Fruit fly (Drosophila melanogaster): Measurements from ENCODE around the gene bero.

DNA sequence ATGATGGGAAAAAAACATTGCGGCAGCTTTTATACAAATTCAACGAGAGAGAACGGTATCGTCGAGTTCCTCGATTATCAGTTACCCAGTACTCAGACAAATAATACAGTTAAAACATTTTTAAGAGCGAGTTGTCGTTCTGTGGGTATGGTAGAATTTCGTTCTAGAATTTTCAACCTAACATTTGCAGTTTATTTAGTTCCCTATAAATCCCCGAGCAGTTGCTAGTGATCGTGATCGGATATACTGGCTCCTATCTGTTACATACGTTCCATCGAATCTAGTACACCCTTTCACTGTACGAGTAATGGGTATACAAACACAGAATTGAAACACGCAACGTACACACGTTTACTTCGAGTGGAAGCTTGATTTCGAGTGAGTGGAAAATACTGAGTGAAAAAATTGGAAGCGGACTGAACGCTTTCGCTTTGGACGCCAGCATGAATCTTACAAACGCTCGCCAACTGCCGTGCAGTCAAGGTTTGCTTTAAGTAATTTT is 6.3 kb downstream of the bero start, which contains the start of gene CG9338:
- TF ChIP-seq psq (optimal IDR thresholded peaks at IDR 0.05) (no peak), insv (optimal IDR thresholded peaks at IDR 0.05) (no peak), Myc (optimal IDR thresholded peaks at IDR 0.05) (no peak), Sin3A (optimal IDR thresholded peaks at IDR 0.05) (no peak)

Measured in Kc167 (cell line).